Worm (Caenorhabditis elegans) whole organism, young adult: ENCODE measurements around the gene C26B2.8.
A peak's percentile ranks its signal among the peaks of the same experiment; 100 is the strongest.

Experiments used
- B0019.2 ChIP-seq: fragments of 200-800 bp; sonication (Bioruptor generic); conservative IDR thresholded peaks from 2 replicates; pipeline ENCODE4 v1.3.6; 2022; ENCODE audit warnings: missing genetic modification reagents, missing genetic modification characterization, missing compliant biosample characterization
- C06A6.2 ChIP-seq: fragments of 200-800 bp; sonication (Bioruptor generic); conservative IDR thresholded peaks from 2 replicates; pipeline ENCODE4 v1.3.6; 2022; ENCODE audit warnings: missing genetic modification characterization, missing compliant biosample characterization
- F22D6.2 ChIP-seq: sonication (generic microtip); optimal IDR thresholded peaks from 2 replicates; lab custom pipeline; 2016; ENCODE audit warnings: mild to moderate bottlenecking, missing genetic modification characterization, missing compliant biosample characterization
- F23B12.7 ChIP-seq: sonication (generic microtip); optimal IDR thresholded peaks from 2 replicates; lab custom pipeline; 2017; ENCODE audit warnings: missing genetic modification characterization, mild to moderate bottlenecking, missing compliant biosample characterization, antibody characterized with exemption, moderate library complexity; ENCODE audit not compliant: insufficient read depth
- F37B4.10 ChIP-seq: fragments of 200-800 bp; sonication (Bioruptor generic); IDR thresholded peaks from 2 replicates; pipeline ENCODE4 v1.3.6; 2022; ENCODE audit warnings: missing genetic modification characterization, missing compliant biosample characterization
- F52B5.7 ChIP-seq: sonication (generic microtip); optimal IDR thresholded peaks from 2 replicates; lab custom pipeline; 2016; ENCODE audit warnings: mild to moderate bottlenecking, missing genetic modification characterization, missing compliant biosample characterization
- K12H6.12 ChIP-seq: fragments of 200-800 bp; sonication (Bioruptor generic); optimal IDR thresholded peaks from 2 replicates; lab custom pipeline; 2018; ENCODE audit warnings: mild to moderate bottlenecking, missing genetic modification characterization, missing compliant biosample characterization
- Y79H2A.3 ChIP-seq: fragments of 200-800 bp; sonication (Bioruptor generic); conservative IDR thresholded peaks from 2 replicates; pipeline ENCODE4 v1.3.6; 2022; ENCODE audit warnings: missing genetic modification reagents, missing genetic modification characterization, missing compliant biosample characterization
- atf-7 ChIP-seq: sonication (generic microtip); optimal IDR thresholded peaks from 2 replicates; lab custom pipeline; 2017; ENCODE audit warnings: mild to moderate bottlenecking, missing genetic modification characterization, missing compliant biosample characterization
- athp-1 ChIP-seq: sonication (generic microtip); optimal IDR thresholded peaks from 2 replicates; lab custom pipeline; 2017; ENCODE audit warnings: mild to moderate bottlenecking, missing genetic modification characterization, missing compliant biosample characterization
- bed-2 ChIP-seq: fragments of 200-800 bp; sonication (Bioruptor generic); IDR thresholded peaks from 2 replicates; pipeline ENCODE4 v1.3.6; 2022; ENCODE audit warnings: missing genetic modification reagents, missing genetic modification characterization, missing compliant biosample characterization
- ceh-27 ChIP-seq: fragments of 200-800 bp; sonication (Bioruptor generic); optimal IDR thresholded peaks from 2 replicates; lab custom pipeline; 2018; ENCODE audit warnings: mild to moderate bottlenecking, missing genetic modification characterization, moderate library complexity, missing compliant biosample characterization
- ceh-58 ChIP-seq: fragments of 200-800 bp; sonication (Bioruptor generic); IDR thresholded peaks from 2 replicates; pipeline ENCODE4 v1.3.6; 2022; ENCODE audit warnings: missing genetic modification characterization, missing compliant biosample characterization
- dox-1 ChIP-seq: fragments of 200-800 bp; sonication (Bioruptor generic); IDR thresholded peaks from 2 replicates; pipeline ENCODE4 v1.3.6; 2022; ENCODE audit warnings: missing genetic modification reagents, missing genetic modification characterization, missing compliant biosample characterization
- dpl-1 ChIP-seq: fragments of 150-350 bp; optimal IDR thresholded peaks from 2 replicates; lab custom pipeline; 2014; ENCODE audit warnings: missing biosample characterization, missing genetic modification reagents, missing genetic modification characterization
- egl-44 ChIP-seq: fragments of 200-800 bp; sonication (Bioruptor generic); IDR thresholded peaks from 2 replicates; pipeline ENCODE4 v1.3.6; 2022; ENCODE audit warnings: missing genetic modification reagents, missing genetic modification characterization, missing compliant biosample characterization
- ekl-4 ChIP-seq: fragments of 200-800 bp; sonication (Bioruptor generic); IDR thresholded peaks from 2 replicates; pipeline ENCODE4 v1.3.6; 2022; ENCODE audit warnings: missing genetic modification reagents, missing genetic modification characterization, missing compliant biosample characterization
- gei-17 ChIP-seq: fragments of 200-800 bp; sonication (Bioruptor generic); optimal IDR thresholded peaks from 2 replicates; lab custom pipeline; 2018; ENCODE audit warnings: mild to moderate bottlenecking, missing genetic modification characterization, missing compliant biosample characterization
- hmg-1.2 ChIP-seq: fragments of 200-800 bp; sonication (Bioruptor generic); IDR thresholded peaks from 2 replicates; pipeline ENCODE4 v1.3.6; 2022; ENCODE audit warnings: missing genetic modification reagents, missing genetic modification characterization, missing compliant biosample characterization
- lin-35 ChIP-seq, 3 experiments: fragments of 150-350 bp in 2 of 3; sonication (generic microtip) in 1 of 3; optimal IDR thresholded peaks; 2 replicates each; lab custom pipeline; 2014 to 2018; ENCODE audit warnings: missing biosample characterization in 3 of 3, missing genetic modification characterization in 3 of 3, missing genetic modification reagents in 3 of 3
- lin-40 ChIP-seq: sonication (generic microtip); optimal IDR thresholded peaks from 2 replicates; lab custom pipeline; 2016; ENCODE audit warnings: missing genetic modification characterization, mild to moderate bottlenecking, missing compliant biosample characterization, missing genotype, missing genetic modification reagents
- lsl-1 ChIP-seq: fragments of 200-800 bp; sonication (Bioruptor generic); optimal IDR thresholded peaks from 2 replicates; lab custom pipeline; 2018; ENCODE audit warnings: mild to moderate bottlenecking, missing genetic modification characterization, moderate library complexity, missing compliant biosample characterization
- madf-6 ChIP-seq: fragments of 200-800 bp; sonication (Bioruptor generic); IDR thresholded peaks from 2 replicates; pipeline ENCODE4 v1.3.6; 2022; ENCODE audit warnings: missing genetic modification reagents, missing genetic modification characterization, missing compliant biosample characterization
- nhr-80 ChIP-seq: sonication (generic microtip); optimal IDR thresholded peaks from 2 replicates; lab custom pipeline; 2016; ENCODE audit warnings: missing genetic modification characterization, missing compliant biosample characterization
- pha-4 ChIP-seq: fragments of 150-350 bp; sonication (generic microtip); optimal IDR thresholded peaks from 2 replicates; lab custom pipeline; 2014; ENCODE audit warnings: missing biosample characterization, missing genetic modification reagents, missing genetic modification characterization
- snpc-1.1 ChIP-seq: sonication (generic microtip); optimal IDR thresholded peaks from 2 replicates; lab custom pipeline; 2017; ENCODE audit warnings: missing genetic modification characterization, mild to moderate bottlenecking, missing compliant biosample characterization, antibody characterized with exemption, moderate library complexity, missing genotype, missing genetic modification reagents; ENCODE audit not compliant: insufficient read depth
- somi-1 ChIP-seq: fragments of 200-800 bp; sonication (Bioruptor generic); optimal IDR thresholded peaks from 2 replicates; lab custom pipeline; 2018; ENCODE audit warnings: mild to moderate bottlenecking, missing genetic modification characterization, missing compliant biosample characterization
- sptf-2 ChIP-seq: fragments of 200-800 bp; sonication (Bioruptor generic); optimal IDR thresholded peaks from 2 replicates; lab custom pipeline; 2018; ENCODE audit warnings: mild to moderate bottlenecking, missing genetic modification characterization, missing compliant biosample characterization
- tlf-1 ChIP-seq: fragments of 200-800 bp; sonication (Bioruptor generic); optimal IDR thresholded peaks from 2 replicates; lab custom pipeline; 2018; ENCODE audit warnings: mild to moderate bottlenecking, missing genetic modification characterization, missing compliant biosample characterization
- zim-3 ChIP-seq: sonication (generic microtip); optimal IDR thresholded peaks from 2 replicates; lab custom pipeline; 2017; ENCODE audit warnings: mild to moderate bottlenecking, missing genetic modification characterization, moderate library complexity, missing compliant biosample characterization
- ztf-3 ChIP-seq: fragments of 200-800 bp; sonication (Bioruptor generic); optimal IDR thresholded peaks from 2 replicates; lab custom pipeline; 2018; ENCODE audit warnings: mild to moderate bottlenecking, missing genetic modification characterization, missing compliant biosample characterization

Gene C26B2.8

ce11 chrIV:8040610-8041317, 26.8 kb downstream of the C26B2.8 start:
- TF ChIP-seq F22D6.2 (no peak), zim-3 (tag; lab: Kevin White, UChicago) (no peak), K12H6.12 (tag; lab: Kevin White, UChicago) (no peak), sptf-2 (no peak), B0019.2 (GFP tag; lab: Robert Waterston, UW) (no peak), gei-17 (GFP tag; lab: Kevin White, UChicago) (no peak), snpc-1.1 (no peak), lin-35 (GFP tag; optimal IDR thresholded peaks at IDR 0.05; lab: Kevin White, UChicago) (no peak), nhr-80 (tag; lab: Kevin White, UChicago) (no peak), pha-4 (no peak)
- TF ChIP-seq, all 124 proteins: peak for 0

- TF ChIP-seq lin-40 (tag; lab: Kevin White, UChicago), result peak; percentile 56
- TF ChIP-seq somi-1 (GFP tag; lab: Kevin White, UChicago), result peak; percentile 56
- TF ChIP-seq athp-1 (tag; lab: Kevin White, UChicago), result no peak
- no peak for TF ChIP-seq egl-44
- 0 out of 2 replicates have a peak, but pooled peaks have one; percentile 23 for TF ChIP-seq C06A6.2 (GFP tag; lab: Robert Waterston, UW)
These were observed 28.1 kb downstream of the C26B2.8 start for ce11 chrIV:8042005-8042404.

- TF ChIP-seq F52B5.7 (no peak), dpl-1 (no peak), bed-2 (no peak), F37B4.10 (GFP tag; lab: Robert Waterston, UW) (no peak)
- TF ChIP-seq, all 124 proteins: peak for 0
These were observed 28.9 kb downstream of the C26B2.8 start for ce11 chrIV:8042897-8043296.

- TF ChIP-seq atf-7, result peak; percentile 13
- TF ChIP-seq ceh-58 (GFP tag; lab: Robert Waterston, UW), result no peak
These were observed 29.8 kb downstream of the C26B2.8 start for ce11 chrIV:8043722-8044121.

ce11 chrIV:8044574-8044973, 30.6 kb downstream of the C26B2.8 start, which contains the start of gene nhr-258:
Gene nhr-258 (plus strand): TSS chrIV:8044938.
- TF ChIP-seq madf-6 (GFP tag; lab: Robert Waterston, UW) (no peak), F23B12.7 (no peak), egl-44 (no peak), tlf-1 (GFP tag; lab: Kevin White, UChicago) (no peak), ztf-3 (GFP tag; lab: Kevin White, UChicago) (no peak), nhr-80 (tag; lab: Kevin White, UChicago) (no peak), ceh-27 (GFP tag; lab: Kevin White, UChicago) (no peak), ekl-4 (GFP tag; lab: Robert Waterston, UW) (no peak), lsl-1 (GFP tag; lab: Kevin White, UChicago) (no peak), sptf-2 (no peak), Y79H2A.3 (no peak), zim-3 (tag; lab: Kevin White, UChicago) (no peak)

- peak; percentile 78 for TF ChIP-seq hmg-1.2 (GFP tag; lab: Robert Waterston, UW)
- no peak for TF ChIP-seq dox-1 (GFP tag; lab: Robert Waterston, UW)
These were observed 34.1 kb downstream of the C26B2.8 start for ce11 chrIV:8048083-8048482.
